Worm (Caenorhabditis elegans) whole organism, L4/young adult: Measurements from ENCODE around the gene C06H5.6.
A peak's percentile ranks its signal among the peaks of the same experiment; 100 is the strongest.
"Not testable (repeated sequence)": the region's sequence is repeated elsewhere in the genome, so short reads cannot be mapped to it uniquely, and the experiment has no call there.

Experiments
- W03F9.2 ChIP-seq: fragments of 150-350 bp; optimal IDR thresholded peaks from 2 replicates; lab custom pipeline; 2014; ENCODE audit warnings: missing biosample characterization, missing genetic modification characterization
- dao-5 ChIP-seq: sonication (generic microtip); optimal IDR thresholded peaks from 2 replicates; lab custom pipeline; 2016; ENCODE audit warnings: missing genotype, missing genetic modification characterization, moderate library complexity, missing compliant biosample characterization
- him-1 ChIP-seq: sonication (generic microtip); optimal IDR thresholded peaks from 2 replicates; lab custom pipeline; 2016; ENCODE audit warnings: missing genotype, missing genetic modification reagents, missing genetic modification characterization, missing compliant biosample characterization

Gene C06H5.6

ce11 chrV:17888939-17889338, at the start of gene C06H5.6:
Gene C06H5.6, minus strand, starts transcription at chrV:17888984.
- TF ChIP-seq dao-5: no peak
- no peak for TF ChIP-seq W03F9.2 (tag; lab: Kevin White, UChicago)
- TF ChIP-seq him-1 (tag; lab: Kevin White, UChicago): no peak

DNA sequence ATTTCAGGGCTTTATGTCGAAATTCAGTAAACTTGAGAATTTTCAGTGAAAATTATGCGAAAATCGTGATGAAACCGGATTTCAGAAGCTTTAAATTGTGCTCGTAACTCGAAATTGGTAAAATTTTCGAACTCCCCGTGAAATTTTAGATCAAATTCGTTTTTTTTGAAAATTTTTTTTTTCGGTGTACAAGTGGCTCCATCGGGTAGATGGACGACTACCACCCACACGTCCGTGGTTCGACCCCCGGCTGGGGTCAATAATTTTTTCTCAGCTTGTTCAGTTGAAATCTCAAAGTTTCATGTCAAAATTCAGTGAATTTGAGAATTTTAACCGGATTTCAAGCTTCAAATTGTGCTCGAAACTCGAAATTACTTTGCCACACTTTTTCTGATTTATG, 47.1 kb upstream of the C06H5.6 start:
- TF ChIP-seq dao-5: no peak
- no peak for TF ChIP-seq him-1 (tag; lab: Kevin White, UChicago)
- TF ChIP-seq W03F9.2 (tag; lab: Kevin White, UChicago): no peak

ce11 chrV:17931795-17932194, 43.0 kb upstream of the C06H5.6 start:
- no peak for TF ChIP-seq dao-5

ce11 chrV:17928128-17928527, 39.3 kb upstream of the C06H5.6 start:
- no peak for TF ChIP-seq W03F9.2 (tag; lab: Kevin White, UChicago)

DNA sequence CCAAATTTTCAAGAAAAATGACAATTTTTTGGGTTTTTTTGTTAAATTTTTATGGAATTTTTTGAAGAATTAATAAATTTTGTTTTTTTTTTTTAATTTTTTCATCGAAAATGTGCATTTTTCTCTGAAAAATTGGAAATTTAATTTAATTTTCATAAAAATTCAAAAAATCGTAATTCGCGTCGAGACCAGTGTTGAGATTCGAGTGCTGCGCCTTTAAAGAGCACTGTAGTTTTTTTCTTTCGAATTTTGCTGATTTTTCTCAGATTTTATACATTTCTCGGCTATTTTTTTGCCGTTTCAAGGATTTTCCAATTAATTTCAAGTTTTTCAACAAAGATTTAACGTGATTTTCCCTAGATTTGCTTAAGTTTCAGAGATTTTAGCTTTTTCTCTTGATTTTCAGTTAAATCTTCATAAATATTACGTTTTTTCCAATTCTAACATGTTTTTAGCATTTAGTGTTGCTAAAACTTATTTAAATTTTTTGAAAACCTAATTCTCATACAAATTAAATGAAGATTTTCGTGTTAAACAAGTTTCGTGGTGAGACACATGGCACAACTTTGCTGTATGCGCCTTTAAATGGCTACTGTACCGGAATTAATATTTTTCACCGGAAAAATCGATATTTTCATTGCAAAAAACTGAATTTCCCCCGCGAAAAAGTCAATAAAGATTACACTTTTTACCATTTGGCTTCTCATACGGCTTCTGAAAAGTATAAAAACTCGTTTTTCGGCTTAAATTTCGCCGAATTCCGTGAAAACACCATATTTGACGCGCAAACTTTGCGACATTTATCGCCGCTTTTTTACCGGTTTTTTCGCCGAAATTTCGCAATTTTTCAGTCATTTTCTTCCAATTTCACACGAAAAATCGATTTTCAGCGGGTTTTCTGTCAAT, 35.6 kb upstream of the C06H5.6 start, which contains the start of gene usp-50:
TSS of gene usp-50 (plus strand) at position 822 of the 906 bp plus-strand sequence.
- TF ChIP-seq dao-5; W03F9.2 (tag; lab: Kevin White, UChicago); him-1 (tag; lab: Kevin White, UChicago): not testable (repeated sequence)

- no peak for TF ChIP-seq him-1 (tag; lab: Kevin White, UChicago)
- peak; percentile 26 for TF ChIP-seq W03F9.2 (tag; lab: Kevin White, UChicago)
- no peak for TF ChIP-seq dao-5
Observed at ce11 chrV:17921423-17921822, 32.6 kb upstream of the C06H5.6 start, which contains the start of gene E01B7.2. Gene E01B7.2, plus strand, starts transcription at chrV:17921772.

DNA sequence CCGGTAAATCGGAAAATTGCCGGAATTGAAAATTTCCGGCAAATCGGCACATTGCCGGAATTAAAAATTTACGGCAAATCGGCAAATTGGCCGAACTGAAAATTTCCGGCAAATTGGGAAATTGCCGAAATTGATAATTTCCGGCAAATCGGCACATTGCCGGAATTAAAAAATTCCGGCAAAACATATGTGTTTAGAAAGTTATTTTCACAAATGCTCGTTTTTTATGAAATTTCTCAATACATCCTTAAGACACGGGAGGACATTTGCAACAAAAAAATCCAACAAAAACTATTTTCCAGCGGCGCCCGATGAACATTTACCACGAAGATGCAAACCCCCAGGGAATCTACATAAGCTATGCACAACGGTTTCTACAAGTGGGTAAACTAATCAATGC, 29.9 kb upstream of the C06H5.6 start, which contains the start of gene C06H5.8:
TSS of gene C06H5.8 (plus strand) at position 301 of the 400 bp plus-strand sequence.
- no peak for TF ChIP-seq dao-5
- TF ChIP-seq W03F9.2 (tag; lab: Kevin White, UChicago): no peak
- TF ChIP-seq him-1 (tag; lab: Kevin White, UChicago): no peak

ce11 chrV:17910019-17910418, 21.2 kb upstream of the C06H5.6 start, which contains the start of gene dcar-1:
Gene dcar-1, plus strand, starts transcription at chrV:17910319.
- TF ChIP-seq dao-5 (no peak), him-1 (tag; lab: Kevin White, UChicago) (no peak), W03F9.2 (tag; lab: Kevin White, UChicago) (no peak)

- no peak for TF ChIP-seq him-1 (tag; lab: Kevin White, UChicago)
- TF ChIP-seq W03F9.2 (tag; lab: Kevin White, UChicago): no peak
- TF ChIP-seq dao-5: no peak
Observed at ce11 chrV:17905765-17906164, 17.0 kb upstream of the C06H5.6 start.

DNA sequence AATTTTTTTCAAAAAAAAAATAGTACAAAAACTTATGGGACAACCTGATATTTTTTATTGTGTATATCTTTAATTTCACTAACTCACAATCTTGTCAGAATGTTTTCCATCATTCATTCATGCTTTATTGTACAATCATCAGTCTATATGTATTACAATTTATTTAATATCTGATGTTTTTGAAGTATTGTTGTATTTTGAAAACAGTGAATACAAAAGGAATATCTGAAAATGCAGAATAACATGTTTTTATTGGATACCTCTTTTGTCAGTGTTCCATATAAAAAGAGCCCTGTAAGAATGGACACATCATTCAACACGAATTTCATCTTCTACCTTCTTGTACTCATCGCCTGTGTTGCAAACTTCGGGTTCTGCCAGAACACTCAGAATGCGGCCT, 15.0 kb upstream of the C06H5.6 start, which contains the start of gene C06H5.14:
TSS of gene C06H5.14 (plus strand) at position 301 of the 400 bp plus-strand sequence.
- TF ChIP-seq him-1 (tag; lab: Kevin White, UChicago); dao-5; W03F9.2 (tag; lab: Kevin White, UChicago): not testable (repeated sequence)

DNA sequence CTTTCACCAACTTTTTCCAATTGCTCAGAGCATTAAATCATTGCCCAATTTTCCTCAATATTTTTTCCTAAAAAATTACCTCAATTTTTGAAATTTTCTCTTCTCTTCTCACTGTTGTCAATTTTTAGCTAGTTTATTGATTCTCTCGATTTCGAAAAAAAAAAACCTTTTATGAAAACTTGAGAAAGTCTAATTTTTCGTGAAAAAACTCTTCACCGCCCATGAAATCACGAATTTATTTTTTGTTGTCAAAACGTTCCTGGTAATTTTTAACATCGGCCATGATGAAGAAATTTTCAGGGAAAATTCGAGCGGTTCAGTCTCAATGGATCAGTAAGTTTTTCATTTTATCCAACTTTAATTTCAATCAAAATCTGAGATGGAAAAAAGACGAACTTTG, 10.7 kb upstream of the C06H5.6 start, which contains the start of gene fbxa-157:
TSS of gene fbxa-157 (plus strand) at position 301 of the 400 bp plus-strand sequence.
- TF ChIP-seq him-1 (tag; lab: Kevin White, UChicago) (no peak), dao-5 (no peak), W03F9.2 (tag; lab: Kevin White, UChicago) (no peak)

DNA sequence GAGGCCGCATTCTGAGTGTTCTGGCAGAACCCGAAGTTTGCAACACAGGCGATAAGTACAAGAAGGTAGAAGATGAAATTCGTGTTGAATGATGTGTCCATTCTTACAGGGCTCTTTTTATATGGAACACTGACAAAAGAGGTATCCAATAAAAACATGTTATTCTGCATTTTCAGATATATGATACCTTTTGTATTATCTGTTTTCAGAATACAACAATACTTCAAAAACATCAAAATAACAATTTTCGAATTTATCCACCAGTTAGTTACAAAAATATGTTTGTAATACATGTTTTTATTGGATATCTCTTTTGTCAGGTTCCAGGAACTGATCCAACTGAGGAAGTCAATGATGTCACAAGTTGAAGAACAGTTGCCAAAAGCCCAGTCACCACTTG, 8.9 kb upstream of the C06H5.6 start, which contains the start of gene C06H5.13:
TSS of gene C06H5.13 (minus strand) at position 101 of the 400 bp plus-strand sequence.
- TF ChIP-seq W03F9.2 (tag; lab: Kevin White, UChicago); dao-5; him-1 (tag; lab: Kevin White, UChicago): not testable (repeated sequence)

DNA sequence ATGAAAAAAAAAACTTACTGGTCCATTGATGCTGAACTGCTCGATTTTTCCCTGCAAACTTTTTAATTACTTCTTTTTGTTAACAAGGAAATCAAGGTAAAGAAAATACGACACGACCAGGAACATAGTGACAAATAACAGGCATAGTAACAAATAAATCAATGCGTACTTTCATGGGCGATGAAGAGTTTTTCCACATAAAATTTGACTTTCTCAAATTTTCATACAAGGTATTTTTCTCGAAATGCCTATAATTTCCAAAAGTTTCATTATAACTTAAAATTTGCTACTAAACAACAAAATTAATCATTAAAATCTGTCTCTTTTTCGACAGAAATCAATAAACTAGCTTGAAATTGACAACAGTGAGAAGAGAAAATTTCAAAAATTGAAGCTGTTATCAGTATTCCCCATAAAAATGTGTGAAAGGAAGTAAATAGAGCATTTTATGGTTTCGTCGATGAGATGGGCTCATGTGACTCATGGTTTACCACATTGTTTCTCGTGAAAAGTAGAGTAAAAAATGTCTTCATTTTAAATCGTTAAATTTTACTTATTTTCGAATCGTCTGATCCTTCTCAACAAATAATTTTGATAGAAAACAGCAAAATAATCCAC, 8.1 kb upstream of the C06H5.6 start, which contains the start of gene fbxa-156:
TSS of gene fbxa-156 (minus strand) at position 51 of the 618 bp plus-strand sequence.
- TF ChIP-seq dao-5 (no peak), W03F9.2 (tag; lab: Kevin White, UChicago) (no peak), him-1 (tag; lab: Kevin White, UChicago) (no peak)
